Fruit fly (Drosophila melanogaster) whole organism, prepupa: ENCODE results near the gene tobi.

ENCODE experiments used
- CG1621 ChIP-seq: fragments of 200-800 bp; sonication (Bioruptor generic); optimal IDR thresholded peaks from 3 replicates; lab custom pipeline; 2018; ENCODE audit warnings: missing biosample characterization, mild to moderate bottlenecking, missing genetic modification characterization
- CG16779 ChIP-seq: fragments of 200-800 bp; sonication (Bioruptor generic); optimal IDR thresholded peaks from 3 replicates; lab custom pipeline; 2017; ENCODE audit warnings: missing biosample characterization, mild to moderate bottlenecking, missing genetic modification characterization
- CG6808 ChIP-seq: fragments of 200-800 bp; sonication (Bioruptor generic); optimal IDR thresholded peaks from 3 replicates; lab custom pipeline; 2017; ENCODE audit warnings: missing biosample characterization, missing genetic modification characterization, mild to moderate bottlenecking, moderate library complexity, missing genetic modification reagents
- Eip78C ChIP-seq: fragments of 200-800 bp; sonication (Bioruptor generic); peaks from one replicate; lab custom pipeline; 2016; ENCODE audit warnings: missing biosample characterization, missing genetic modification characterization
- cyc ChIP-seq: fragments of 200-800 bp; sonication (Bioruptor generic); optimal IDR thresholded peaks from 3 replicates; lab custom pipeline; 2016; ENCODE audit warnings: missing biosample characterization, missing genetic modification characterization

DNA sequence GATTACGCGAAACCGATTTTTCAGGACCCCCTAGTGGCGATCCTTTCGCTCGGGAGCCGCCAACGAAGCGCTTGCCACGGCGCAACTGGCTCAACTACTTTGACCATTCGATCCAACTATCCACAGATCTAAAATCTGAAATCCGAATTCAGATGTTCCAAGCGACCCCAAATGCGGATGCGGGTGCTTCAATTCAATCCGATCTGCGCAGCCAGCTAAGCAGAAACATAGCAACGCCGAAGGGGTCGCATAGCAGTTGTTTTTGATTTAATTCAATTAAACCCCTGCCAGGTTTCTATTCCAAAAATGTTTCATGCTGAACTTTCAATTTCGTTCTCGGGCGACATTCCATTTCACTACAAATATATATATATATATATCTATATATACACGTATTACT, 36.0 kb upstream of the tobi start, which contains the start of gene alrm:
- TF ChIP-seq cyc (GFP tag; lab: Kevin White, UChicago) = no peak
- TF ChIP-seq Eip78C (GFP tag; lab: Kevin White, UChicago) = no peak
- no peak for TF ChIP-seq CG16779
- TF ChIP-seq CG1621 (tag; lab: Kevin White, UChicago) = no peak
- TF ChIP-seq CG6808 = no peak
